Fruit fly (Drosophila melanogaster) whole organism, wandering third instar larva: ENCODE data around the gene CG7523.

Experiments used
- CG9705 ChIP-seq: fragments of 200-800 bp; sonication (Bioruptor generic); optimal IDR thresholded peaks from 2 replicates; lab custom pipeline; 2018; ENCODE audit warnings: missing biosample characterization, mild to moderate bottlenecking, missing genetic modification characterization
- Dfd ChIP-seq: fragments of >200 bp; optimal IDR thresholded peaks from 2 replicates; lab custom pipeline; 2017; ENCODE audit warnings: missing biosample characterization, missing genetic modification characterization
- Hr83 ChIP-seq: fragments of 200-300 bp; sonication (Bioruptor generic); optimal IDR thresholded peaks from 2 replicates; lab custom pipeline; 2016; ENCODE audit warnings: missing biosample characterization, mild to moderate bottlenecking, missing genetic modification characterization, moderate library complexity; ENCODE audit not compliant: poor library complexity, severe bottlenecking
- Myc ChIP-seq: fragments of >200 bp; optimal IDR thresholded peaks from 2 replicates; lab custom pipeline; 2017
- Rel ChIP-seq, 2 experiments: fragments of 200-800 bp; sonication (Bioruptor generic) in 1 of 2; optimal IDR thresholded peaks; 2 replicates in 1 of 2; 3 replicates in 1 of 2; lab custom pipeline; 2016 to 2019; ENCODE audit warnings: mild to moderate bottlenecking in 2 of 2, missing biosample characterization in 2 of 2, missing genetic modification characterization in 2 of 2, moderate library complexity in 1 of 2
- br ChIP-seq: fragments of 200-800 bp; sonication (Bioruptor generic); optimal IDR thresholded peaks from 2 replicates; lab custom pipeline; 2016; ENCODE audit warnings: missing biosample characterization, missing genetic modification characterization
- brk ChIP-seq: fragments of 200-800 bp; sonication (Bioruptor generic); optimal IDR thresholded peaks from 2 replicates; lab custom pipeline; 2016; ENCODE audit warnings: missing biosample characterization, mild to moderate bottlenecking, missing genetic modification characterization
- dmrt93B ChIP-seq: fragments of 200-800 bp; sonication (Bioruptor generic); optimal IDR thresholded peaks from 2 replicates; lab custom pipeline; 2018; ENCODE audit warnings: missing biosample characterization, mild to moderate bottlenecking, missing genetic modification characterization
- dsf ChIP-seq: sonication (Bioruptor generic); optimal IDR thresholded peaks from 2 replicates; lab custom pipeline; 2016; ENCODE audit warnings: missing biosample characterization, missing genetic modification characterization, borderline replicate concordance
- jim ChIP-seq: fragments of 175-275, 200-325 bp; sonication (Bioruptor generic); optimal IDR thresholded peaks from 2 replicates; lab custom pipeline; 2016; ENCODE audit warnings: missing biosample characterization, mild to moderate bottlenecking, missing genetic modification characterization
- sage ChIP-seq: fragments of 200-800 bp; sonication (Bioruptor generic); optimal IDR thresholded peaks from 2 replicates; lab custom pipeline; 2016; ENCODE audit warnings: missing biosample characterization, mild to moderate bottlenecking, missing genetic modification characterization
- sv ChIP-seq: fragments of 200-800 bp; sonication (Bioruptor generic); optimal IDR thresholded peaks from 3 replicates; lab custom pipeline; 2016; ENCODE audit warnings: missing biosample characterization, missing genetic modification characterization

DNA sequence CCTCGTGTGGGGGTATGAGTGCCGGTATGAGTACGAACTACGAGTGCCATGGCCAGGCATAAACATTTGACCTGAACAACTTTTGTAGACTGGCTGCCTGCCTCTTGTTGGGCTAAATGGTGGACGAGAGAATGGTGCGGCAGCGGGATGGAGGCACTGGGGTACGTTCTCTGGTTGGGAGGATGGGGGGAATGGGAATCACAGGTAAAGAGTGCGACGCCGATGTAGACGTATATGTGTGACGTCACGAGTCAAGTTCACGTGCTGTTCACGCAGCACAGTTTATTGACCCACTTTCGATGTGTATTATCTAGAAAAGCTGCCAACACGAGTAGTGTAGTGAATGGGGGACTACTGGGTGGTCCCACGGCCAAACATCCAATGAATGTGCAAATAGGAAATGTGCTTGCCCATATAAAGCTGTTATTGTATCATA is 36.3 kb upstream of the CG7523 start:
- no peak for TF ChIP-seq sage (GFP tag; lab: Kevin White, UChicago)
- TF ChIP-seq Dfd (GFP tag; lab: Kevin White, UChicago) = no peak
- no peak for TF ChIP-seq br
- no peak for TF ChIP-seq dsf (GFP tag; lab: Kevin White, UChicago)
- TF ChIP-seq jim = no peak
- TF ChIP-seq brk (GFP tag; lab: Kevin White, UChicago) = no peak
- no peak for TF ChIP-seq sv
- no peak for TF ChIP-seq Myc (lab: Kevin White, UChicago)
- TF ChIP-seq CG9705 (GFP tag; lab: Kevin White, UChicago) = no peak
- no peak for TF ChIP-seq dmrt93B (GFP tag; lab: Kevin White, UChicago)
- no peak for TF ChIP-seq Rel (GFP tag; optimal IDR thresholded peaks at IDR 0.05; lab: Kevin White, UChicago)
- TF ChIP-seq Rel (tag; optimal IDR thresholded peaks at IDR 0.05; lab: Kevin White, UChicago) = no peak
- TF ChIP-seq Hr83 = no peak
